Worm (Caenorhabditis elegans) whole organism, L3 larva: Measurements from ENCODE around the gene skr-10.

Experiments used
- egl-27 ChIP-seq: sonication (generic microtip); optimal IDR thresholded peaks from 4 replicates; lab custom pipeline; 2017; ENCODE audit warnings: missing biosample characterization, missing genetic modification reagents, missing genetic modification characterization
- eor-1 ChIP-seq, 2 experiments: fragments of 150-350 bp; optimal IDR thresholded peaks; 2 replicates each; lab custom pipeline; 2014 to 2018; ENCODE audit warnings: missing biosample characterization in 2 of 2, missing genetic modification characterization in 2 of 2
- sea-2 ChIP-seq: fragments of 150-350 bp; sonication (generic microtip); optimal IDR thresholded peaks from 4 replicates; lab custom pipeline; 2014; ENCODE audit warnings: missing biosample characterization, missing genetic modification reagents, missing genetic modification characterization
- snpc-4 ChIP-seq: fragments of 150-350 bp; optimal IDR thresholded peaks from 2 replicates; lab custom pipeline; 2014; ENCODE audit warnings: missing biosample characterization, missing genetic modification characterization

DNA sequence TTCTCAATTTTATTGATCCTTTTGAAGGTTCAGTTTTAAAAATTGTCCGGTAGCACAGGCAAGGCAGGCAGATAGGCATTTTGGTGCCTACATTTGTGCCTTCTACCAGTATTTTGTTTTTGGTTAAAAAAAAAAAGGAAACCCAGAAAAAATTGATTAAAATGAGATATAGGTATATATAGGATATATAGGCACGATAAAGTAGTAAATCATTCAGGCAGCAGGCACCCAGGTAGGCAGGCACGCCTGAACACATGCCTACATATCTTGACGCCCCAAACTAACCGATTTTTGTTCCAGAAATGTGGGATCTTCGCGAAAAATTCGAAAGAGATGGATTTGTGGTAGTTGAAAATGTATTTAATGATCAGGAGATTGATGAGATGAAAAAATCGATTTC is 16.3 kb upstream of the skr-10 start, which contains the start of gene Y105C5B.9:
- TF ChIP-seq egl-27 (tag; lab: Kevin White, UChicago), result no peak
- no peak for TF ChIP-seq snpc-4 (tag; lab: Kevin White, UChicago)
- TF ChIP-seq sea-2 (GFP tag; lab: Kevin White, UChicago), result no peak
- no peak for TF ChIP-seq eor-1 (tag; optimal IDR thresholded peaks at IDR 0.05; lab: Kevin White, UChicago)
